Worm (Caenorhabditis elegans): ENCODE results near the gene W08F4.1.
"Not testable (repeated sequence)": the region's sequence is repeated elsewhere in the genome, so short reads cannot be mapped to it uniquely, and the experiment has no call there.

- not testable (repeated sequence) for TF ChIP-seq W03F9.2, dao-5 (tag; optimal IDR thresholded peaks at IDR 0.05)
These were observed 19.0 kb downstream of the W08F4.1 start, which contains the start of gene clec-118 for ce11 chrII:612361-612760.

Measured in whole organism, L4/young adult.